Fruit fly (Drosophila melanogaster): ENCODE results near the gene cnc.
A peak's percentile ranks its signal among the peaks of the same experiment; 100 is the strongest.

DNA sequence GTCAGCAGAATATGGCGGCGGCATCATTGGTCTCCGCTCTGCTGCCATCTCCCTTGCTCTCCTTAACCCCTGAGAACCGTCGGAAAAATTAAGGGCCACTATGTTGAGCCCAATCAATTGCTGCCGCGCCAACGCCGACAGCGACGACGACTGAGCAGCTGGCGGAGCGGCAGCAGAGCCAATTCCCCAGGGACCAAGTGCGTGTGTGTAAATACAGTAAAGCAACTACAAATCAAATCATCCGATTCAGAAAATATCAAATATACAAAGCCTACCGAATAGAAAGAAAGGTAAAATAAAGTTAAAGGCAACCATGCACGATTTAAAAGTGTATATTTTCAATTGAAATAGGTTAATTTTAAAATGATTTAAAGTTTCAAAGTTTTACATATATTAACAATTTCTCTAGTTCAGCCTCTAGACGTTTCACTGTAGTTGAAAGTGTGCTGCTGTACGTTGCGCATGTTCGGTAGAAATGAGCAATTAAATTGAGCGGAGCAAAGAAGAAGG, 14.7 kb downstream of the cnc start:
- TF ChIP-seq D1 (tag; optimal IDR thresholded peaks at IDR 0.05) = no peak
- TF ChIP-seq CG9948 (tag; optimal IDR thresholded peaks at IDR 0.05) = peak; percentile 31
- no peak for TF ChIP-seq gl (tag; optimal IDR thresholded peaks at IDR 0.05)
- peak; percentile 49 for TF ChIP-seq Pif1A (GFP tag; optimal IDR thresholded peaks at IDR 0.05)
- peak; percentile 13 for TF ChIP-seq CG8301 (tag; optimal IDR thresholded peaks at IDR 0.05)
- no peak for TF ChIP-seq CG13204 (GFP tag; optimal IDR thresholded peaks at IDR 0.05)
- TF ChIP-seq CG32121 (GFP tag; IDR thresholded peaks at IDR 0.05) = no peak
- no peak for TF ChIP-seq rn (GFP tag; IDR thresholded peaks at IDR 0.05)
- TF ChIP-seq Snoo (tag; optimal IDR thresholded peaks at IDR 0.05) = peak; percentile 24
- TF ChIP-seq CG17806 (tag; optimal IDR thresholded peaks at IDR 0.05) = peak; percentile 33
- no peak for TF ChIP-seq EcR (GFP tag; optimal IDR thresholded peaks at IDR 0.05)
- no peak for TF ChIP-seq CG34367 (tag; optimal IDR thresholded peaks at IDR 0.05)
- TF ChIP-seq CG14655 (GFP tag; optimal IDR thresholded peaks at IDR 0.05) = peak; percentile 28
- peak; percentile 31 for TF ChIP-seq CG15710 (tag; optimal IDR thresholded peaks at IDR 0.05)

Data from whole organism, pupa.